Fruit fly (Drosophila melanogaster) whole organism, embryonic: ENCODE results near the gene CG34026.
A peak's percentile ranks its signal among the peaks of the same experiment; 100 is the strongest.

Experiments
- Atf3 ChIP-seq: fragments of 200-800 bp; sonication (Bioruptor generic); optimal IDR thresholded peaks from 3 replicates; lab custom pipeline; 2016; ENCODE audit warnings: missing biosample characterization, missing genetic modification characterization
- Awh ChIP-seq: fragments of 200-800 bp; sonication (Bioruptor generic); IDR thresholded peaks from 2 replicates; pipeline ENCODE4, ENCODE4 v1.3.6; 2022; ENCODE audit warnings: missing biosample characterization, missing genetic modification characterization
- CG10321 ChIP-seq: fragments of 200-800 bp; sonication (Bioruptor generic); IDR thresholded peaks from 2 replicates; pipeline ENCODE4 v1.3.6; 2022; ENCODE audit warnings: missing biosample characterization, missing genetic modification characterization
- CG12391 ChIP-seq: fragments of 200-800 bp; sonication (Bioruptor generic); optimal IDR thresholded peaks from 3 replicates; lab custom pipeline; 2018; ENCODE audit warnings: missing biosample characterization, mild to moderate bottlenecking, missing genetic modification characterization, moderate library complexity
- CG12942 ChIP-seq: fragments of 200-800 bp; sonication (Bioruptor generic); optimal IDR thresholded peaks from 3 replicates; lab custom pipeline; 2016; ENCODE audit warnings: missing biosample characterization, missing genetic modification characterization
- CG13424 ChIP-seq: fragments of 200-800 bp; sonication (Bioruptor generic); optimal IDR thresholded peaks from 2 replicates; lab custom pipeline; 2019; ENCODE audit warnings: missing biosample characterization, mild to moderate bottlenecking, missing genetic modification characterization, moderate library complexity
- CG15011 ChIP-seq: fragments of 200-800 bp; sonication (Bioruptor generic); optimal IDR thresholded peaks from 3 replicates; lab custom pipeline; 2018; ENCODE audit warnings: missing biosample characterization, mild to moderate bottlenecking, missing genetic modification characterization
- CG17612 ChIP-seq: fragments of 200-800 bp; sonication (Bioruptor generic); IDR thresholded peaks from 2 replicates; pipeline ENCODE4 v1.3.6; 2022; ENCODE audit warnings: missing biosample characterization, missing genetic modification characterization
- CG17802 ChIP-seq: fragments of 200-800 bp; sonication (Bioruptor generic); optimal IDR thresholded peaks from 2 replicates; lab custom pipeline; 2018; ENCODE audit warnings: missing biosample characterization, mild to moderate bottlenecking, missing genetic modification characterization, moderate library complexity
- CG18011 ChIP-seq: fragments of 200-800 bp; sonication (Bioruptor generic); optimal IDR thresholded peaks from 2 replicates; lab custom pipeline; 2017; ENCODE audit warnings: missing biosample characterization, missing genetic modification characterization, mild to moderate bottlenecking, moderate library complexity, missing genotype
- CG18619 ChIP-seq: fragments of 200-800 bp; sonication (Bioruptor generic); optimal IDR thresholded peaks from 3 replicates; lab custom pipeline; 2017; ENCODE audit warnings: missing biosample characterization, mild to moderate bottlenecking, missing genetic modification characterization
- CG2889 ChIP-seq: fragments of 200-800 bp; sonication (Bioruptor generic); IDR thresholded peaks from 3 replicates; pipeline ENCODE4 v1.3.6; 2022; ENCODE audit warnings: missing biosample characterization, missing genetic modification characterization
- CG31388 ChIP-seq: fragments of 200-800 bp; sonication (Bioruptor generic); optimal IDR thresholded peaks from 2 replicates; lab custom pipeline; 2016; ENCODE audit warnings: missing biosample characterization, missing genetic modification characterization
- CG32532 ChIP-seq: fragments of 200-800 bp; sonication (Bioruptor generic); IDR thresholded peaks from 2 replicates; pipeline ENCODE4 v1.3.6; 2022; ENCODE audit warnings: missing biosample characterization, missing genetic modification characterization
- CG3847 ChIP-seq: fragments of 200-800 bp; sonication (Bioruptor generic); IDR thresholded peaks from 2 replicates; pipeline ENCODE4 v1.3.6; 2022; ENCODE audit warnings: missing biosample characterization, missing genetic modification characterization
- CG4404 ChIP-seq: fragments of 200-800 bp; sonication (Bioruptor generic); IDR thresholded peaks from 2 replicates; pipeline ENCODE4 v1.3.6; 2022; ENCODE audit warnings: missing biosample characterization, missing genetic modification characterization
- CG7786 ChIP-seq: fragments of 200-800 bp; sonication (Bioruptor generic); optimal IDR thresholded peaks from 2 replicates; lab custom pipeline; 2016; ENCODE audit warnings: missing biosample characterization, missing genetic modification characterization
- CG7928 ChIP-seq: fragments of 200-800 bp; sonication (Bioruptor generic); optimal IDR thresholded peaks from 2 replicates; lab custom pipeline; 2017; ENCODE audit warnings: missing biosample characterization, mild to moderate bottlenecking, missing genetic modification characterization
- Dbx ChIP-seq: fragments of 200-800 bp; sonication (Bioruptor generic); IDR thresholded peaks from 3 replicates; pipeline ENCODE4 v1.3.6; 2022; ENCODE audit warnings: missing biosample characterization, missing genetic modification characterization
- Dip2 ChIP-seq: fragments of 200-800 bp; sonication (Bioruptor generic); IDR thresholded peaks from 2 replicates; pipeline ENCODE4 v1.3.6; 2022; ENCODE audit warnings: missing biosample characterization, missing genetic modification characterization
- Elba2 ChIP-seq: fragments of 200-800 bp; sonication (Bioruptor generic); optimal IDR thresholded peaks from 3 replicates; lab custom pipeline; 2016; ENCODE audit warnings: missing biosample characterization, missing genetic modification characterization
- GATAe ChIP-seq: fragments of 200-800 bp; sonication (Bioruptor generic); conservative IDR thresholded peaks from 2 replicates; pipeline ENCODE4 v1.3.6; 2022; ENCODE audit warnings: missing biosample characterization, missing genetic modification characterization
- HLH54F ChIP-seq: fragments of 200-800 bp; sonication (Bioruptor generic); optimal IDR thresholded peaks from 3 replicates; lab custom pipeline; 2016; ENCODE audit warnings: missing biosample characterization, missing genetic modification characterization
- Hr39 ChIP-seq: fragments of >200 bp; optimal IDR thresholded peaks from 2 replicates; lab custom pipeline; 2017
- Jarid2 ChIP-seq: fragments of 200-800 bp; sonication (Bioruptor generic); optimal IDR thresholded peaks from 3 replicates; lab custom pipeline; 2017; ENCODE audit warnings: mild to moderate bottlenecking, missing biosample characterization, missing genetic modification reagents, missing genetic modification characterization
- NC2α ChIP-seq: fragments of 200-800 bp; sonication (Bioruptor generic); optimal IDR thresholded peaks from 2 replicates; lab custom pipeline; 2016; ENCODE audit warnings: missing biosample characterization, missing genetic modification characterization
- Oli ChIP-seq: fragments of 200-800 bp; sonication (Bioruptor generic); optimal IDR thresholded peaks from 2 replicates; lab custom pipeline; 2018; ENCODE audit warnings: missing biosample characterization, mild to moderate bottlenecking, missing genetic modification characterization, moderate library complexity
- PHDP ChIP-seq: fragments of 200-800 bp; sonication (Bioruptor generic); optimal IDR thresholded peaks from 3 replicates; lab custom pipeline; 2018; ENCODE audit warnings: missing biosample characterization, mild to moderate bottlenecking, missing genetic modification characterization, moderate library complexity
- Trl ChIP-seq, 3 experiments: fragments of >200 bp in 2 of 3; fragments of 200-800 bp in 1 of 3; sonication (Bioruptor generic) in 1 of 3; optimal IDR thresholded peaks; 2 replicates in 1 of 3; 3 replicates in 2 of 3; lab custom pipeline; 2016 to 2017; ENCODE audit warnings: missing biosample characterization in 1 of 3, missing genetic modification characterization in 1 of 3
- Xbp1 ChIP-seq: fragments of 200-800 bp; sonication (Bioruptor generic); optimal IDR thresholded peaks from 3 replicates; lab custom pipeline; 2016; ENCODE audit warnings: missing biosample characterization, mild to moderate bottlenecking, missing genetic modification characterization
- aop ChIP-seq: fragments of 200-800 bp; sonication (Bioruptor generic); IDR thresholded peaks from 2 replicates; pipeline ENCODE4 v1.3.6; 2022; ENCODE audit warnings: missing biosample characterization, missing genetic modification characterization
- ash1 ChIP-seq: fragments of 200-800 bp; sonication (Bioruptor generic); optimal IDR thresholded peaks from 2 replicates; lab custom pipeline; 2018; ENCODE audit warnings: missing biosample characterization, mild to moderate bottlenecking, missing genetic modification characterization
- bbx ChIP-seq: fragments of 200-800 bp; sonication (Bioruptor generic); IDR thresholded peaks from 2 replicates; pipeline ENCODE4 v1.3.6; 2022; ENCODE audit warnings: missing biosample characterization, missing genetic modification characterization; ENCODE audit not compliant: partially characterized antibody
- br ChIP-seq: fragments of >200 bp; optimal IDR thresholded peaks from 2 replicates; lab custom pipeline; 2017
- gsb ChIP-seq: fragments of 200-800 bp; sonication (Bioruptor generic); IDR thresholded peaks from 2 replicates; pipeline ENCODE4 v1.3.6; 2022; ENCODE audit warnings: missing biosample characterization, missing genetic modification characterization
- her ChIP-seq: fragments of 200-800 bp; sonication (Bioruptor generic); optimal IDR thresholded peaks from 2 replicates; lab custom pipeline; 2016; ENCODE audit warnings: missing biosample characterization, missing genetic modification characterization
- lmd ChIP-seq: fragments of 200-800 bp; sonication (Bioruptor generic); IDR thresholded peaks from 2 replicates; pipeline ENCODE4 v1.3.6; 2022; ENCODE audit warnings: missing biosample characterization, missing genetic modification characterization
- lov ChIP-seq, 2 experiments: fragments of 200-800 bp in 1 of 2; fragments of >200 bp in 1 of 2; sonication (Bioruptor generic) in 1 of 2; IDR thresholded peaks in 1 of 2; optimal IDR thresholded peaks in 1 of 2; 2 replicates in 1 of 2; 3 replicates in 1 of 2; pipeline versions ENCODE4 v1.3.6 to Lab custom; 2017 to 2022; ENCODE audit warnings: missing biosample characterization in 1 of 2, missing genetic modification characterization in 1 of 2
- mam ChIP-seq: fragments of 200-800 bp; sonication (Bioruptor generic); optimal IDR thresholded peaks from 3 replicates; lab custom pipeline; 2016; ENCODE audit warnings: missing biosample characterization, missing genetic modification characterization
- nerfin-1 ChIP-seq: fragments of 200-800 bp; sonication (Bioruptor generic); optimal IDR thresholded peaks from 3 replicates; lab custom pipeline; 2019; ENCODE audit warnings: missing biosample characterization, mild to moderate bottlenecking, missing genetic modification characterization, moderate library complexity
- nom ChIP-seq: fragments of 200-800 bp; sonication (Bioruptor generic); optimal IDR thresholded peaks from 2 replicates; lab custom pipeline; 2017; ENCODE audit warnings: missing biosample characterization, missing genetic modification characterization, mild to moderate bottlenecking, moderate library complexity, missing genetic modification reagents
- peb ChIP-seq: fragments of 200-800 bp; sonication (Bioruptor generic); IDR thresholded peaks from 2 replicates; pipeline ENCODE4 v1.3.6; 2022; ENCODE audit warnings: missing biosample characterization, missing genetic modification characterization
- pum ChIP-seq: fragments of 200-800 bp; sonication (Bioruptor generic); optimal IDR thresholded peaks from 2 replicates; lab custom pipeline; 2016; ENCODE audit warnings: missing biosample characterization, missing genetic modification characterization
- sna ChIP-seq: fragments of 200-800 bp; sonication (Bioruptor generic); IDR thresholded peaks from 2 replicates; pipeline ENCODE4 v1.3.6; 2022; ENCODE audit warnings: missing biosample characterization, missing genetic modification characterization; ENCODE audit not compliant: partially characterized antibody
- sqz ChIP-seq: fragments of 200-800 bp; sonication (Bioruptor generic); optimal IDR thresholded peaks from 3 replicates; lab custom pipeline; 2018; ENCODE audit warnings: missing biosample characterization, mild to moderate bottlenecking, missing genetic modification characterization
- tll ChIP-seq, 2 experiments: fragments of 200-800 bp in 1 of 2; fragments of >200 bp in 1 of 2; sonication (Bioruptor generic) in 1 of 2; optimal IDR thresholded peaks; 2 replicates each; lab custom pipeline; 2017 to 2019; ENCODE audit warnings: missing biosample characterization in 2 of 2, missing genetic modification characterization in 2 of 2, mild to moderate bottlenecking in 1 of 2, moderate library complexity in 1 of 2
- wdn ChIP-seq: fragments of 200-800 bp; sonication (Bioruptor generic); IDR thresholded peaks from 2 replicates; pipeline ENCODE4 v1.3.6; 2022; ENCODE audit warnings: missing biosample characterization, missing genetic modification characterization
- wek ChIP-seq: fragments of 200-800 bp; sonication (Bioruptor generic); optimal IDR thresholded peaks from 3 replicates; lab custom pipeline; 2018; ENCODE audit warnings: missing biosample characterization, mild to moderate bottlenecking, missing genetic modification characterization, moderate library complexity
- wor ChIP-seq: fragments of 200-800 bp; sonication (Bioruptor generic); IDR thresholded peaks from 2 replicates; pipeline ENCODE4 v1.3.6; 2022; ENCODE audit warnings: missing biosample characterization, missing genetic modification characterization
- yki ChIP-seq: fragments of >200 bp; optimal IDR thresholded peaks from 3 replicates; lab custom pipeline; 2018
- zfh1 ChIP-seq: fragments of 200-800 bp; sonication (Bioruptor generic); IDR thresholded peaks from 3 replicates; pipeline ENCODE4 v1.3.6; 2022; ENCODE audit warnings: missing biosample characterization, missing genetic modification characterization

The CG34026 gene

DNA sequence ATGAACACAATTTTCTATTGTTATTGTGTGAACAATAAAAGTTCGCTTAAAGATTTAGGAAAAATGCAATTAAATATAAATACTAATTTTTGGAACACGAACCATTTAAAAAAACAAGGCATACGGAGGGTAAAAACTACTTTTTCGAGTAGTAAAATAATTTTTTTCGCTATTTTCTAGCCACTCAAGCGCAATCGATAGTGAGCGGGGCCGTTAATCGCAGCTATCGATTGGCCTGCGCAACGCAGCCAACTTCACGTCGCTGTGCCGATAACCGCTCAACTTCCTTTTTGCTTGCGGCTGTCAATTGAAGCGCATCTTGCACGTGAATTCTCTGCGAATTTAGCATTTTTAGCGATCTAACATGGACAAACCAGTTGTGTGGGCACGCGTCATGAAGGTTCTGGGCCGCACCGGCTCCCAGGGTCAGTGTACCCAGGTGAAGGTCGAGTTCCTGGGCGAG is 20.8 kb downstream of the CG34026 start, which contains the start of gene RpS28b (continued):
- TF ChIP-seq CG18619 (GFP tag; lab: Kevin White, UChicago) (peak; percentile 94), Jarid2 (peak; percentile 80), zfh1 (GFP tag; lab: Robert Waterston, UW) (peak; percentile 95), wdn (GFP tag; lab: Robert Waterston, UW) (peak; percentile 75), sna (peak; percentile 14; the same call in 1 of the 2 replicates), Hr39 (lab: Kevin White, UChicago) (no peak), CG15011 (GFP tag; lab: Kevin White, UChicago) (peak; percentile 84), Elba2 (GFP tag; lab: Kevin White, UChicago) (no peak), CG4404 (GFP tag; lab: Robert Waterston, UW) (peak; percentile 71), yki (no peak), PHDP (tag; lab: Kevin White, UChicago) (peak; percentile 79), CG3847 (GFP tag; lab: Robert Waterston, UW) (peak; percentile 91), CG12942 (peak; percentile 65), peb (GFP tag; lab: Robert Waterston, UW) (peak; percentile 70), CG12391 (tag; lab: Kevin White, UChicago) (peak; percentile 72), lmd (GFP tag; lab: Robert Waterston, UW) (peak; percentile 83), bbx (GFP tag; lab: Robert Waterston, UW) (peak; percentile 81), Trl (optimal IDR thresholded peaks at IDR 0.05; lab: Kevin White, UChicago) (no peak), Trl (GFP tag; optimal IDR thresholded peaks at IDR 0.05; lab: Kevin White, UChicago) (peak; percentile 90), CG17612 (GFP tag; lab: Robert Waterston, UW) (peak; percentile 81), CG18011 (GFP tag; lab: Kevin White, UChicago) (peak; percentile 73), Oli (tag; lab: Kevin White, UChicago) (peak; percentile 72), ash1 (GFP tag; lab: Kevin White, UChicago) (peak; percentile 93), gsb (GFP tag; lab: Robert Waterston, UW) (peak; percentile 84), pum (GFP tag; lab: Kevin White, UChicago) (peak; percentile 71), HLH54F (GFP tag; lab: Kevin White, UChicago) (peak; percentile 81), Dip2 (GFP tag; lab: Robert Waterston, UW) (no peak), CG7928 (GFP tag; lab: Kevin White, UChicago) (peak; percentile 60), wek (GFP tag; lab: Kevin White, UChicago) (peak; percentile 91), aop (GFP tag; lab: Robert Waterston, UW) (peak; percentile 66; the same call in 1 of the 2 replicates), CG7786 (GFP tag; lab: Kevin White, UChicago) (peak; percentile 79), lov (optimal IDR thresholded peaks at IDR 0.05; lab: Kevin White, UChicago) (no peak), lov (GFP tag; IDR thresholded peaks at IDR 0.05; lab: Robert Waterston, UW) (peak; percentile 97), Awh (GFP tag; lab: Robert Waterston, UW) (peak; percentile 90), CG31388 (GFP tag; lab: Kevin White, UChicago) (peak; percentile 7), sqz (peak; percentile 89), Xbp1 (GFP tag; lab: Kevin White, UChicago) (peak; percentile 81), nom (peak; percentile 95), br (no peak), NC2α (GFP tag; lab: Kevin White, UChicago) (peak; percentile 83), CG2889 (peak; percentile 82), wor (GFP tag; lab: Robert Waterston, UW) (peak; percentile 14; the same call in 1 of the 2 replicates), CG17802 (tag; lab: Kevin White, UChicago) (peak; percentile 83), CG13424 (peak; percentile 40), her (GFP tag; lab: Kevin White, UChicago) (peak; percentile 91), GATAe (GFP tag; lab: Robert Waterston, UW) (peak; percentile 74), Dbx (peak; percentile 94), nerfin-1 (peak; percentile 70), CG10321 (GFP tag; lab: Robert Waterston, UW) (peak; percentile 73), CG32532 (GFP tag; lab: Robert Waterston, UW) (peak; percentile 95), mam (GFP tag; lab: Kevin White, UChicago) (peak; percentile 79), tll (GFP tag; optimal IDR thresholded peaks at IDR 0.05; lab: Kevin White, UChicago) (no peak), Atf3 (GFP tag; lab: Kevin White, UChicago) (peak; percentile 75)
